Worm (Caenorhabditis elegans) whole organism, early embryonic: ENCODE results near the gene C15H9.4.

Experiments
- B0310.2 ChIP-seq: sonication (generic microtip); optimal IDR thresholded peaks from 2 replicates; lab custom pipeline; 2016; ENCODE audit warnings: mild to moderate bottlenecking, missing genetic modification characterization, missing compliant biosample characterization
- F13C5.2 ChIP-seq: sonication (generic microtip); optimal IDR thresholded peaks from 2 replicates; lab custom pipeline; 2017; ENCODE audit warnings: mild to moderate bottlenecking, missing genetic modification characterization, inconsistent platforms, missing compliant biosample characterization
- aly-1 ChIP-seq: sonication (generic microtip); optimal IDR thresholded peaks from 2 replicates; lab custom pipeline; 2016; ENCODE audit warnings: missing genetic modification characterization, missing compliant biosample characterization
- ama-1 ChIP-seq: fragments of 150-350 bp; optimal IDR thresholded peaks from 2 replicates; lab custom pipeline; 2014
- ceh-13 ChIP-seq: fragments of 200-800 bp; sonication (Bioruptor generic); optimal IDR thresholded peaks from 2 replicates; lab custom pipeline; 2018; ENCODE audit warnings: mild to moderate bottlenecking, missing genetic modification characterization, missing compliant biosample characterization
- ceh-36 ChIP-seq: sonication (generic microtip); optimal IDR thresholded peaks from 2 replicates; lab custom pipeline; 2016; ENCODE audit warnings: missing genetic modification characterization, inconsistent platforms, missing compliant biosample characterization
- ets-7 ChIP-seq: sonication (generic microtip); optimal IDR thresholded peaks from 2 replicates; lab custom pipeline; 2016; ENCODE audit warnings: missing genotype, missing genetic modification characterization, missing compliant biosample characterization
- flt-1 ChIP-seq: fragments of 200-800 bp; sonication (Bioruptor generic); IDR thresholded peaks from 2 replicates; pipeline ENCODE4 v1.3.6; 2022; ENCODE audit warnings: missing genetic modification characterization, missing compliant biosample characterization
- hmbx-1 ChIP-seq: sonication (generic microtip); optimal IDR thresholded peaks from 2 replicates; lab custom pipeline; 2016; ENCODE audit warnings: mild to moderate bottlenecking, missing genetic modification characterization, missing compliant biosample characterization
- hmg-4 ChIP-seq: fragments of 200-800 bp; sonication (Bioruptor generic); optimal IDR thresholded peaks from 2 replicates; lab custom pipeline; 2018; ENCODE audit warnings: mild to moderate bottlenecking, missing genetic modification characterization, missing compliant biosample characterization
- hnd-1 ChIP-seq: sonication (generic microtip); optimal IDR thresholded peaks from 2 replicates; lab custom pipeline; 2016; ENCODE audit warnings: missing genetic modification characterization, missing compliant biosample characterization
- pes-1 ChIP-seq: fragments of 200-800 bp; sonication (Bioruptor generic); IDR thresholded peaks from 2 replicates; pipeline ENCODE4 v1.3.6; 2022; ENCODE audit warnings: missing genetic modification reagents, missing genetic modification characterization, missing compliant biosample characterization
- scrt-1 ChIP-seq: fragments of 200-800 bp; sonication (Bioruptor generic); IDR thresholded peaks from 2 replicates; pipeline ENCODE4 v1.3.6; 2022; ENCODE audit warnings: missing genetic modification characterization, missing compliant biosample characterization
- sea-1 ChIP-seq: fragments of 200-800 bp; sonication (Bioruptor generic); conservative IDR thresholded peaks from 2 replicates; pipeline ENCODE4 v1.3.6; 2022; ENCODE audit warnings: missing genetic modification characterization, missing compliant biosample characterization
- tbx-11 ChIP-seq: fragments of 200-800 bp; sonication (Bioruptor generic); IDR thresholded peaks from 2 replicates; pipeline ENCODE4 v1.3.6; 2022; ENCODE audit warnings: missing genetic modification characterization, missing compliant biosample characterization
- tbx-37 ChIP-seq: fragments of 200-800 bp; sonication (Bioruptor generic); conservative IDR thresholded peaks from 2 replicates; pipeline ENCODE4 v1.3.6; 2022; ENCODE audit warnings: missing genetic modification reagents, missing genetic modification characterization, missing compliant biosample characterization
- tra-4 ChIP-seq: sonication (generic microtip); optimal IDR thresholded peaks from 2 replicates; lab custom pipeline; 2017; ENCODE audit warnings: missing genetic modification characterization, missing compliant biosample characterization

Gene C15H9.4

DNA sequence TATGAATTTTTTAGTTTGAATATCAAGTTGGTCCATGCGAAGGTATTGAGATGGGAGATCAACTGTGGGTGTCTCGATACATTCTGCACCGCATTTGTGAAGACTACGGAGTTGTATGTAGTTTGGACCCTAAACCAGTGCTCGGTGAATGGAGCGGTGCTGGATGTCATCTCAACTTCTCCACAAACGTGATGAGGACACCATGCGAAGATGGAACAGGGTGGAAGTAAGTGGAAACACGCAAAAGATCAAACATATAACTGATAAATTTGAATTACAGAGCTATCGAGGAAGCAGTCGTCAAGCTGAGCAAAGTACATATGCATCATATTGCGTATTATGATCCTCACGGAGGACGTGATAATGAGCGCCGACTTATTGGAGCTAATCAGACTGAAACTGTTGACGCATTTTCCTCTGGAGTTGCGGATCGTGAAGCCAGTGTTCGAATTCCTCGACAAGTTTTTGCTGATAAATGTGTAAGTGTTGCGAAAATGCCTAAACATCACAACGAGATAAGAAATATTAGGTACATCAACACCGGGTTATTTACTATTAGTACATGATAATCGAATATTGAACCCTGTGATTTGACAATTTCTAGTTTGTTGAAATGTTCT lies 38.2 kb upstream of the C15H9.4 start:
- no peak for TF ChIP-seq ets-7

DNA sequence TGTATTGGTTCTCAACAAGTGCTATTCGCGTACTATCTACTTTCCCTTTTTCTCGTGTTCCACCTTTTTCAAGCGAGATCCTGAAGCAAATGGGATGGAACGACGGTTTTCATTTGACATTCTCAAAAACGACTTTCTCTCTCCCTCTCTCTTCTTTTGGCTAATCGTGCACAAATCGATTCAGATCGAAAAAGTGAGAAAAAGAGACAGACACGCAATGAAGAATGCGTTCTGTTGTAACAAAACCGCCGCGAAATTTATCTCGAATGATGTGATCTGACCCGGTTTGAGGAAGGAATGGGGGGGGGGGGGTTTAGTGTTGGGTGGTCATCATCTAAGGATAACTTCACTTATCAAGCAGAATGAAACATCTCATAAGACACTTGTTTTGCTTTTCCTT lies 33.1 kb upstream of the C15H9.4 start:
- no peak for TF ChIP-seq scrt-1
- no peak for TF ChIP-seq ama-1
- TF ChIP-seq ceh-36 (tag; lab: Kevin White, UChicago) = no peak
- no peak for TF ChIP-seq tbx-37 (GFP tag; lab: Robert Waterston, UW)
- TF ChIP-seq hnd-1 (tag; lab: Kevin White, UChicago) = no peak
- no peak for TF ChIP-seq tra-4 (tag; lab: Kevin White, UChicago)
- no peak for TF ChIP-seq ets-7
- TF ChIP-seq ceh-13 (GFP tag; lab: Kevin White, UChicago) = no peak
- TF ChIP-seq F13C5.2 (tag; lab: Kevin White, UChicago) = no peak
- TF ChIP-seq tbx-11 (GFP tag; lab: Robert Waterston, UW) = no peak
- TF ChIP-seq hmbx-1 = no peak
- no peak for TF ChIP-seq sea-1
- no peak for TF ChIP-seq flt-1 (GFP tag; lab: Robert Waterston, UW)
- no peak for TF ChIP-seq hmg-4

DNA sequence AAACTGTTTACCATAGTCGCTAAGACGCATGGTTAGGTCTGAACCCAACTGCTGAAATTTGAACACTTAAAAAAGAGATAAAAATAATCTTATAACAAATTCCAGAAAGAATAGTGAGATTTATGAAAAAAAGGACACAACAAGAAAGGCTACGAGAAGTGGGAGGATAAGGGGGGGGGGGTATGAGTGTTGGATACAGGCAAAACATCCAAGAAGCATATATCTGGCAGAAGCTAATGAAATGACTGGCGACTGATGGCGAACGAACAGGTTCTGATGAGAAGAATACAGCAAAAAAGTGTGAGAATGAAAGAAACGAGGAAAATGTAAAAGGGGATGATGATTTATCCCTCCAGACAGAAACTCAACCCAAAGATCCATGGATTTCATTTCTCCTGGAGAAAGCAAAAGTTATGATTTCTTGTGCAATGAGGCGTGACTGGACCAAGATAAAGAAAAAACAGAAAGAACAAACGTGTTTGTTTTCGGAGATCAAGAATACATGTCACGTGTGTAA lies 31.4 kb upstream of the C15H9.4 start, which contains the start of gene ptr-4:
ptr-4 (minus strand) TSS at position 51 of the 517 bp plus-strand sequence.
- TF ChIP-seq ceh-13 (GFP tag; lab: Kevin White, UChicago) = no peak
- TF ChIP-seq hnd-1 (tag; lab: Kevin White, UChicago) = no peak
- no peak for TF ChIP-seq ceh-36 (tag; lab: Kevin White, UChicago)
- no peak for TF ChIP-seq tra-4 (tag; lab: Kevin White, UChicago)
- no peak for TF ChIP-seq hmbx-1
- TF ChIP-seq ets-7 = no peak
- TF ChIP-seq tbx-37 (GFP tag; lab: Robert Waterston, UW) = no peak
- TF ChIP-seq aly-1 (tag; lab: Kevin White, UChicago) = no peak
- no peak for TF ChIP-seq B0310.2 (tag; lab: Kevin White, UChicago)
- no peak for TF ChIP-seq scrt-1

DNA sequence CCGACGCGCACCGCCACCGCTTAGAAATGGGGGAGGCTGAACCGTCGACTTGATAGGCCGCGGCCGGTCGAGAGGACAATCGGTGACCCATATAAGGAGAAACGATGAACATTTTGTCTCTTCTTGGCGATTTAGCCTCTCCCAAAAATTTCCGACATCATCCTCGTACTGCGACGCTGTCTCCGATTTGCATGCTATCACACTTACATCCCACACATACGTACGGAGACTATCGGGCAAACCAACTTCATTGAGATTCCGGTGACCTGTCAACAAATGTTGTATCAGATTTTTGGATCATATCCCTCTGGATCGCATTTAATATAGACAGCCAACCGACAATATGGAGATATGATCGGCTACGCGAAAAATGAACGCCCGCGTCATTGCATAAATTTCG lies 30.8 kb upstream of the C15H9.4 start:
- TF ChIP-seq flt-1 (GFP tag; lab: Robert Waterston, UW) = no peak
- no peak for TF ChIP-seq aly-1 (tag; lab: Kevin White, UChicago)
- TF ChIP-seq tbx-11 (GFP tag; lab: Robert Waterston, UW) = no peak
- no peak for TF ChIP-seq ama-1
- TF ChIP-seq hmbx-1 = no peak
- TF ChIP-seq ceh-13 (GFP tag; lab: Kevin White, UChicago) = no peak
- TF ChIP-seq tbx-37 (GFP tag; lab: Robert Waterston, UW) = no peak
- TF ChIP-seq hmg-4 = no peak
- no peak for TF ChIP-seq F13C5.2 (tag; lab: Kevin White, UChicago)
- no peak for TF ChIP-seq hnd-1 (tag; lab: Kevin White, UChicago)
- TF ChIP-seq ceh-36 (tag; lab: Kevin White, UChicago) = no peak
- TF ChIP-seq pes-1 (GFP tag; lab: Robert Waterston, UW) = no peak
- no peak for TF ChIP-seq scrt-1
- TF ChIP-seq ets-7 = no peak
- TF ChIP-seq sea-1 = no peak
- no peak for TF ChIP-seq tra-4 (tag; lab: Kevin White, UChicago)
- no peak for TF ChIP-seq B0310.2 (tag; lab: Kevin White, UChicago)

DNA sequence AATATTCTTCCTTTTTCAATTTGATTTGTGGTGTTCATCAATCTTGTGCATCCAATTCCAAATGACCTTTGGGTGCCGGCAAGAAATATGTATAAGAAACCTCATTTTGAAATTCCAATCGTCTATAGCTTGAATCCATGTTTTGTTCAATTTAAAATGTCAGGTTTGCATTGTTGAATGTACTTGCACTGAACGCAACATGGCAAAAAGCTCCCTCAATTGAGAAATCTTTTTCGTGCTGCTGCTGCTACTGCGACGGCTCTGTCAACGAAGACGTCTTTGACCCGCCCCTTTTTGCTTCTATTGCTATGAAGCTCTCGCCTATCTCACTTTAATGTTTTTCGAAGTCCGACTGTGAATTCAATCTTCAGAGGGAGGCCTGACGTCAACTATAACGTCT lies 22.2 kb upstream of the C15H9.4 start, which contains the start of gene lgc-58:
lgc-58 (plus strand) TSS at position 301 of the 400 bp plus-strand sequence.
- TF ChIP-seq ceh-36 (tag; lab: Kevin White, UChicago) (no peak), ama-1 (no peak), hmbx-1 (no peak), F13C5.2 (tag; lab: Kevin White, UChicago) (no peak), sea-1 (no peak), tbx-37 (GFP tag; lab: Robert Waterston, UW) (no peak), ets-7 (no peak), hmg-4 (no peak), flt-1 (GFP tag; lab: Robert Waterston, UW) (no peak)

DNA sequence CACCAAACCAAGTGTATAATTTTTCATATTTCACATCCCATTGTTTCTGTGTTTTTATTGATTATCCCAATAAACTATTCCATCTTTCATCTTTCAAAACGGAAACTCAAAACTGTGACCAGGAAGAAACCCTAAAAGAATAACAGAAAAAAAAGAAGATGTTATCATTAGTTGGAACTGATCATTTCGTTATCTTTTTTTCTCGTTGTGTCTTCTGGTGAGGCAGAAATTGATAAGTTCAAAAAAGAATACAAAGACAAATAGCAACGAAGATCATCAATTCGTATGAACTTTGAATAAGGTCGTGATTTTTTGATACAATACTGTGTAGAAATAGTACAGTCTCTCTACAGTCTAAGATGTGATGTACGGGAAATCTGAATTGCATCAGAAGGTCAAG lies 15.7 kb upstream of the C15H9.4 start:
- no peak for TF ChIP-seq hmbx-1
- TF ChIP-seq tbx-37 (GFP tag; lab: Robert Waterston, UW) = no peak
- TF ChIP-seq tbx-11 (GFP tag; lab: Robert Waterston, UW) = no peak
- TF ChIP-seq hnd-1 (tag; lab: Kevin White, UChicago) = no peak
- no peak for TF ChIP-seq flt-1 (GFP tag; lab: Robert Waterston, UW)
- TF ChIP-seq scrt-1 = no peak
- no peak for TF ChIP-seq tra-4 (tag; lab: Kevin White, UChicago)
- no peak for TF ChIP-seq aly-1 (tag; lab: Kevin White, UChicago)
- no peak for TF ChIP-seq ets-7
- no peak for TF ChIP-seq ceh-36 (tag; lab: Kevin White, UChicago)
- TF ChIP-seq F13C5.2 (tag; lab: Kevin White, UChicago) = no peak
- no peak for TF ChIP-seq ceh-13 (GFP tag; lab: Kevin White, UChicago)
- no peak for TF ChIP-seq ama-1
- no peak for TF ChIP-seq B0310.2 (tag; lab: Kevin White, UChicago)
- TF ChIP-seq hmg-4 = no peak
- no peak for TF ChIP-seq pes-1 (GFP tag; lab: Robert Waterston, UW)
- no peak for TF ChIP-seq sea-1

DNA sequence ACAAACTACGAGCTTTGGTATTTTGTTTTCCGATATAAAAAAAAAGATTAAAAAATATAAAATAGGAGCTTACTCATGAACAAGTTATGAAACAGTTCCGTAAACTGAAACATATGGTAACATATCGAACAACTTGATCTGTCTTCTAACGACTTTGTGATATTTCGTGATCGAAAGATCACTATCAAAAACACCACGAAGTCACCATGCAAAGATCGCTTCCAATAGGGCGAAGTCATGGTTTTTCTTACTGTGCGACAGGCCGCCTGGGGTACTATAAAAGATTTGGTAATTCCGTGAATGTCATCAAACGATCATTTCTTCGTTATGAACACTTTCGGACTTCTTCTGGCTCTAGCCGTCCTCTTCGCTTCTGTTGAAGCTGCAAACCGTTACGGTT lies 14.8 kb upstream of the C15H9.4 start, which contains the start of gene C45B2.3:
C45B2.3 (plus strand) TSS at position 301 of the 400 bp plus-strand sequence.
- TF ChIP-seq F13C5.2 (tag; lab: Kevin White, UChicago) = no peak
- TF ChIP-seq B0310.2 (tag; lab: Kevin White, UChicago) = no peak
- TF ChIP-seq flt-1 (GFP tag; lab: Robert Waterston, UW) = no peak
- no peak for TF ChIP-seq tbx-37 (GFP tag; lab: Robert Waterston, UW)
- TF ChIP-seq aly-1 (tag; lab: Kevin White, UChicago) = no peak
- TF ChIP-seq pes-1 (GFP tag; lab: Robert Waterston, UW) = no peak
- TF ChIP-seq hmbx-1 = no peak
